Worm (Caenorhabditis elegans) whole organism, L2 larva: ENCODE data around the gene grl-15.

Experiments
- C34F6.9 ChIP-seq: fragments of 150-350 bp; optimal IDR thresholded peaks from 2 replicates; lab custom pipeline; 2014; ENCODE audit warnings: missing biosample characterization, missing genetic modification characterization
- F13H6.1 ChIP-seq: sonication (generic microtip); optimal IDR thresholded peaks from 2 replicates; lab custom pipeline; 2016; ENCODE audit warnings: missing genetic modification characterization, missing compliant biosample characterization
- R02D3.7 ChIP-seq: fragments of 150-350 bp; optimal IDR thresholded peaks from 2 replicates; lab custom pipeline; 2014; ENCODE audit warnings: missing biosample characterization, missing genetic modification characterization
- Y55F3AM.14 ChIP-seq: fragments of 200-800 bp; sonication (Bioruptor generic); optimal IDR thresholded peaks from 2 replicates; lab custom pipeline; 2018; ENCODE audit warnings: mild to moderate bottlenecking, missing genetic modification characterization, missing compliant biosample characterization
- ZK546.5 ChIP-seq: sonication (generic microtip); optimal IDR thresholded peaks from 2 replicates; lab custom pipeline; 2017; ENCODE audit warnings: missing biosample characterization, missing genetic modification characterization
- aly-2 ChIP-seq: fragments of 150-350 bp; optimal IDR thresholded peaks from 2 replicates; lab custom pipeline; 2014; ENCODE audit warnings: missing biosample characterization, missing genetic modification characterization
- ama-1 ChIP-seq: fragments of 150-350 bp; optimal IDR thresholded peaks from 2 replicates; lab custom pipeline; 2018; ENCODE audit warnings: inconsistent platforms
- blmp-1 ChIP-seq: sonication (generic microtip); optimal IDR thresholded peaks from 2 replicates; lab custom pipeline; 2017; ENCODE audit warnings: missing genetic modification characterization, mild to moderate bottlenecking, missing compliant biosample characterization, antibody characterized with exemption, moderate library complexity; ENCODE audit not compliant: insufficient read depth
- ceh-82 ChIP-seq: fragments of 150-350 bp; optimal IDR thresholded peaks from 2 replicates; lab custom pipeline; 2014; ENCODE audit warnings: missing biosample characterization, missing genetic modification characterization
- crh-2 ChIP-seq: sonication (generic microtip); optimal IDR thresholded peaks from 2 replicates; lab custom pipeline; 2017; ENCODE audit warnings: missing biosample characterization, missing genetic modification characterization
- dmd-4 ChIP-seq: sonication (generic microtip); optimal IDR thresholded peaks from 2 replicates; lab custom pipeline; 2017; ENCODE audit warnings: missing biosample characterization, missing genetic modification characterization
- egl-27 ChIP-seq: sonication (generic microtip); optimal IDR thresholded peaks from 3 replicates; lab custom pipeline; 2017; ENCODE audit warnings: missing biosample characterization, missing genetic modification reagents, missing genetic modification characterization
- elt-1 ChIP-seq: fragments of 150-350 bp; optimal IDR thresholded peaks from 2 replicates; lab custom pipeline; 2014; ENCODE audit warnings: missing biosample characterization, missing genetic modification characterization
- elt-3 ChIP-seq: sonication (generic microtip); optimal IDR thresholded peaks from 2 replicates; lab custom pipeline; 2017; ENCODE audit warnings: missing biosample characterization, missing genetic modification characterization
- gmeb-1 ChIP-seq: fragments of 150-350 bp; optimal IDR thresholded peaks from 2 replicates; lab custom pipeline; 2014; ENCODE audit warnings: missing biosample characterization, missing genetic modification characterization
- lin-11 ChIP-seq: fragments of 150-350 bp; sonication (generic microtip); optimal IDR thresholded peaks from 2 replicates; lab custom pipeline; 2014; ENCODE audit warnings: missing biosample characterization, missing genetic modification characterization, inconsistent platforms, mixed read lengths
- lin-13 ChIP-seq: fragments of 150-350 bp; optimal IDR thresholded peaks from 2 replicates; lab custom pipeline; 2014; ENCODE audit warnings: missing biosample characterization, missing genetic modification reagents, missing genetic modification characterization
- lsy-2 ChIP-seq, 2 experiments: fragments of 150-350 bp in 1 of 2; sonication (generic microtip) in 1 of 2; optimal IDR thresholded peaks; 2 replicates each; lab custom pipeline; 2014 to 2017; ENCODE audit warnings: missing biosample characterization in 2 of 2, missing genetic modification characterization in 2 of 2
- nhr-10 ChIP-seq: sonication (generic microtip); optimal IDR thresholded peaks from 2 replicates; lab custom pipeline; 2017; ENCODE audit warnings: missing biosample characterization, missing genetic modification characterization
- nhr-11 ChIP-seq: fragments of 150-350 bp; optimal IDR thresholded peaks from 2 replicates; lab custom pipeline; 2014; ENCODE audit warnings: missing biosample characterization, missing genetic modification characterization
- nhr-12 ChIP-seq: fragments of 150-350 bp; optimal IDR thresholded peaks from 2 replicates; lab custom pipeline; 2014; ENCODE audit warnings: missing biosample characterization, missing genetic modification characterization
- nhr-129 ChIP-seq: fragments of 150-350 bp; optimal IDR thresholded peaks from 2 replicates; lab custom pipeline; 2014; ENCODE audit warnings: missing biosample characterization, missing genetic modification characterization
- nhr-21 ChIP-seq: fragments of 150-350 bp; optimal IDR thresholded peaks from 2 replicates; lab custom pipeline; 2014; ENCODE audit warnings: missing biosample characterization, missing genetic modification characterization
- nhr-237 ChIP-seq: fragments of 150-350 bp; optimal IDR thresholded peaks from 2 replicates; lab custom pipeline; 2014; ENCODE audit warnings: missing biosample characterization, missing genetic modification characterization
- nhr-25 ChIP-seq: fragments of 150-350 bp; sonication (generic microtip); optimal IDR thresholded peaks from 3 replicates; lab custom pipeline; 2014; ENCODE audit warnings: missing biosample characterization, missing genetic modification characterization
- nhr-6 ChIP-seq: fragments of 150-350 bp; optimal IDR thresholded peaks from 2 replicates; lab custom pipeline; 2014; ENCODE audit warnings: missing biosample characterization, missing genetic modification characterization
- nhr-77 ChIP-seq: fragments of 150-350 bp; optimal IDR thresholded peaks from 2 replicates; lab custom pipeline; 2014; ENCODE audit warnings: missing biosample characterization, missing genetic modification characterization
- sem-4 ChIP-seq: fragments of 150-350 bp; optimal IDR thresholded peaks from 2 replicates; lab custom pipeline; 2014; ENCODE audit warnings: missing biosample characterization, missing genetic modification reagents, missing genetic modification characterization
- sma-3 ChIP-seq: sonication (generic microtip); optimal IDR thresholded peaks from 2 replicates; lab custom pipeline; 2016; ENCODE audit warnings: missing genetic modification reagents, missing genetic modification characterization, missing compliant biosample characterization
- snpc-4 ChIP-seq: fragments of 150-350 bp; optimal IDR thresholded peaks from 2 replicates; lab custom pipeline; 2014; ENCODE audit warnings: missing biosample characterization, missing genetic modification characterization
- unc-39 ChIP-seq: fragments of 150-350 bp; optimal IDR thresholded peaks from 2 replicates; lab custom pipeline; 2014; ENCODE audit warnings: missing biosample characterization, missing genetic modification characterization
- unc-55 ChIP-seq: fragments of 150-350 bp; sonication (generic microtip); optimal IDR thresholded peaks from 3 replicates; lab custom pipeline; 2014; ENCODE audit warnings: missing biosample characterization, missing genetic modification reagents, missing genetic modification characterization
- unc-62 ChIP-seq: fragments of 150-350 bp; optimal IDR thresholded peaks from 2 replicates; lab custom pipeline; 2014; ENCODE audit warnings: missing biosample characterization, missing genetic modification reagents, missing genetic modification characterization
- zag-1 ChIP-seq: fragments of 150-350 bp; optimal IDR thresholded peaks from 2 replicates; lab custom pipeline; 2014; ENCODE audit warnings: missing biosample characterization, missing genetic modification characterization
- ztf-1 ChIP-seq: fragments of 200-800 bp; sonication (Bioruptor generic); conservative IDR thresholded peaks from 2 replicates; pipeline ENCODE4 v1.3.6; 2022; ENCODE audit warnings: missing genetic modification characterization, missing compliant biosample characterization
- ztf-11 ChIP-seq: sonication (generic microtip); optimal IDR thresholded peaks from 2 replicates; lab custom pipeline; 2017; ENCODE audit warnings: missing biosample characterization, missing genetic modification characterization

The grl-15 gene

DNA sequence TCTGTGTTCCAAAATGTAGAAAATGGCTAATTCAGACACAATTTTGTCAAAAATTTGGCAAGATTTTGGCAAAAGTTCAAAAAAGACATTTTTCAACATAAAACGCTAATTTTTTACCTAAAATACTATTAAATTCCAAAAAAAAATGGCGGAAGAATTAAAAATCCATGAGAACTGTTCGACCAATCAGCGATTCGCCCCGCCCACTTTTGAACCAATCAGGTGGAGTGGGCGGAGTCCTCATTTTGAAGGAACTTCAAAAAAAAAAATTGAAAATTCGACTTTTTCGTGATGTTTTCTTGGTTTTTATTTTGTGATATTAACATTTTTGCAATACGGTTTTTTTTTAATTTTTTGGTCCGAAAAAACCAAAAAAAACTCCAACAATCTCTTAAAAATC is 7.9 kb downstream of the grl-15 start:
- TF ChIP-seq nhr-12 (tag; lab: Kevin White, UChicago): no peak
- no peak for TF ChIP-seq crh-2 (tag; lab: Kevin White, UChicago)
- TF ChIP-seq nhr-10: no peak
- no peak for TF ChIP-seq sem-4 (tag; lab: Kevin White, UChicago)
- TF ChIP-seq nhr-237: no peak
- TF ChIP-seq Y55F3AM.14 (GFP tag; lab: Kevin White, UChicago): no peak
- no peak for TF ChIP-seq ceh-82
- TF ChIP-seq gmeb-1 (tag; lab: Kevin White, UChicago): no peak
- TF ChIP-seq elt-1 (tag; lab: Kevin White, UChicago): no peak
- no peak for TF ChIP-seq nhr-21 (tag; lab: Kevin White, UChicago)
- TF ChIP-seq unc-62 (GFP tag; lab: Kevin White, UChicago): no peak
- no peak for TF ChIP-seq egl-27 (tag; lab: Kevin White, UChicago)
- no peak for TF ChIP-seq zag-1 (tag; lab: Kevin White, UChicago)

DNA sequence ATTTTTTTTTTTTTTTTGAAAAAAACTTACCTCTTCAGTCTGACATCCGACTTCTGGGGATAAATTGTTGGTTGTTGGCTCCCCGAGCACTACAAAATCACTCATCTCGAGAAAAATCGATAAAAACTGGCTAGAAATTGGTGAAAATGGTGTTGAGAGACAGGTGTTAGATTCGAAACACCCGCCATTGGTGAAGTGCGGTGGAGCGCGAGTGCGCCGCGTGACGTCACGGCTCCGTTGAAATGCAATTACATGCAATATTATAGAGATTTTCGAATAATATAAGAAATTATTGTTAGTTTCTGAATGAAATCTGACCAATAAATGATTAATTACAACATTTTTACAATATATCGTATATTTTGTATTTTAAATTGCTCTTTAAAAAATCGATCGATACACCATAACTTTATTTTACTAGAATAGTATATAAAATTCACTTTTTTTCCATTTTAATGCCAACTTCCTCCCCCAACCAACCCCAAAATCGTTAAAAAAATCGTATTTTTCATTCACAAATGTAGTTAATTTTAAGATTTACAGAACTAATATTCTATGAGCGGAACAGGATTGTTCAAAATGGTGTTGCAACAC is 9.6 kb downstream of the grl-15 start, which contains the start of the genes Y75B8A.18 and Y75B8A.19:
Y75B8A.18 (minus strand) TSS at position 142 of the 594 bp plus-strand sequence.
Y75B8A.19 (plus strand) TSS at position 544 of the 594 bp plus-strand sequence.
- TF ChIP-seq unc-55 (GFP tag; lab: Kevin White, UChicago) (peak; percentile 75), snpc-4 (peak; percentile 19), nhr-6 (tag; lab: Kevin White, UChicago) (no peak), aly-2 (no peak), ZK546.5 (tag; lab: Kevin White, UChicago) (no peak), nhr-129 (tag; lab: Kevin White, UChicago) (peak; percentile 36), crh-2 (tag; lab: Kevin White, UChicago) (peak; percentile 62), lsy-2 (tag; optimal IDR thresholded peaks at IDR 0.05; lab: Kevin White, UChicago) (peak; percentile 22 to 82), sma-3 (GFP tag; lab: Kevin White, UChicago) (peak; percentile 32), nhr-25 (tag; lab: Kevin White, UChicago) (peak; percentile 47), C34F6.9 (tag; lab: Kevin White, UChicago) (peak; percentile 71), lin-11 (peak; percentile 52), F13H6.1 (peak; percentile 22), blmp-1 (tag; lab: Kevin White, UChicago) (no peak), ama-1 (lab: Kevin White, UChicago) (no peak), gmeb-1 (tag; lab: Kevin White, UChicago) (peak; percentile 91), unc-39 (tag; lab: Kevin White, UChicago) (no peak), nhr-12 (tag; lab: Kevin White, UChicago) (no peak), unc-62 (GFP tag; lab: Kevin White, UChicago) (no peak), elt-3 (tag; lab: Kevin White, UChicago) (no peak), R02D3.7 (tag; lab: Kevin White, UChicago) (no peak), lin-13 (GFP tag; lab: Kevin White, UChicago) (peak; percentile 40)

DNA sequence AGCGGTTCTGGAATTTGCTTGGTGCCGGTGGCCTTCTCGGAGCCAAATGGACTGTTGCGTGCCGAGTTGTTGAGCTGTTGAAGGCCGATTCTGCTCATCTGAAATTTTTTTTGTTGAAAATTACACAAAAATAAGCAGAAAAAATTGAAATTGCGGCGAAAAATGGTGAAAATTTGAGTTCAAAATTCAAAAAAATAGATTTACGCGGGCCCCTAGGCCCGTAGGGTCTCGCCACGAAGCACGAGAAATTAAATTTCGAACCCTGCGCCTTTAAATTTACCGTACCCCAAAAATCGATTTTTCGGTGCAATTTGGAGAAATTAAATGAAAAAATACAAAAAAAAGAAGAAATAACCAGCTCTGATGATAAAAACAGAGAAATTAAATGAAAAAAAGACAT is 10.6 kb downstream of the grl-15 start, which contains the start of gene gmn-1:
gmn-1 (minus strand) TSS at position 98 of the 400 bp plus-strand sequence.
- no peak for TF ChIP-seq elt-3 (tag; lab: Kevin White, UChicago)
- no peak for TF ChIP-seq R02D3.7 (tag; lab: Kevin White, UChicago)
- no peak for TF ChIP-seq egl-27 (tag; lab: Kevin White, UChicago)
- TF ChIP-seq zag-1 (tag; lab: Kevin White, UChicago): no peak
- TF ChIP-seq nhr-25 (tag; lab: Kevin White, UChicago): no peak
- no peak for TF ChIP-seq ama-1 (lab: Kevin White, UChicago)
- TF ChIP-seq unc-39 (tag; lab: Kevin White, UChicago): no peak
- TF ChIP-seq nhr-11 (tag; lab: Kevin White, UChicago): no peak
- no peak for TF ChIP-seq blmp-1 (tag; lab: Kevin White, UChicago)
- no peak for TF ChIP-seq C34F6.9 (tag; lab: Kevin White, UChicago)
- TF ChIP-seq nhr-77 (tag; lab: Kevin White, UChicago): no peak
- TF ChIP-seq, all 48 proteins: peak for 0

DNA sequence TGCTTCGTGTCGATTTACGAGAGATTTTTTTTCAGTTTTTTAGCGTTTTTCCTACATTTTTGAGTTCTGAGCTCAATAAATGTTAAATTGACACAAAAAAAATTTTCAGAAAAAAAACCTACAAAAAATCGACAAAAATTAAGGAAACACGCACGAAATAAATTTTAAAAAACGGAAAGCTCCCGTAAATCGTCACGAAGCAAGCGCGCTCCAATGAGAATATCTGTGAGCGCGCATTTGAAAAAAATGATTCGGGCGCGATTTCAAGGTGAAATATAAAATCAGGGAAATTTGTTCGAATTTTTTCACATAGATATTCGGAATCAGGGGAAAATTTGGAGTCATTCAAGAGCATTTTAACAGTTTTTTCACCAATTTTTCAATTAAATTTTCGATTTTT is 12.6 kb downstream of the grl-15 start:
- TF ChIP-seq zag-1 (tag; lab: Kevin White, UChicago) (no peak), aly-2 (no peak), nhr-25 (tag; lab: Kevin White, UChicago) (no peak), ZK546.5 (tag; lab: Kevin White, UChicago) (no peak), unc-39 (tag; lab: Kevin White, UChicago) (no peak), ztf-11 (tag; lab: Kevin White, UChicago) (no peak), nhr-21 (tag; lab: Kevin White, UChicago) (no peak), egl-27 (tag; lab: Kevin White, UChicago) (no peak), unc-62 (GFP tag; lab: Kevin White, UChicago) (no peak), Y55F3AM.14 (GFP tag; lab: Kevin White, UChicago) (no peak), dmd-4 (tag; lab: Kevin White, UChicago) (no peak), lin-11 (no peak), ztf-1 (GFP tag; lab: Robert Waterston, UW) (no peak), C34F6.9 (tag; lab: Kevin White, UChicago) (no peak), nhr-6 (tag; lab: Kevin White, UChicago) (no peak), sem-4 (tag; lab: Kevin White, UChicago) (no peak), unc-55 (GFP tag; lab: Kevin White, UChicago) (no peak)
